Fruit fly (Drosophila melanogaster): Measurements from ENCODE around the gene mRpS6.

The mRpS6 gene

DNA sequence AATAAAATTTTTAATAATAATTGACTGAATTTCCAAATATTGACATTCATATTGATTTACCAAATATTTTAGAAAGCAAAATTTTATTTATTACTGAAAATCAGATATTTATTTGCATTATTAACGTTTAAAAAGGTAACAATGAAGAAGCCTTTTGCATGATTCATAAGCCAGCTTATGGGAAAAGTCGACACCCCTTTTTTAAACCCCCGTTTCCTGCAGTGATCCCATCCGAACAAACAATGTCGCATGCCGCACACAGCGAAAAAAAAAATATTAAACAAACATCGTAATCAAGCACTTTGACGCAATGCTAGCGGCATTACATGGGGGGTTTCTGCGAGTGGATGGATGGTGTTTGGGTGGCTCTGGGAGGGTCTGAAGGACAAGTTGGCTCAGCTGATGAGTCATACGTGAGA, 10.7 kb upstream of the mRpS6 start (continued):
- TF ChIP-seq dan (GFP tag; IDR thresholded peaks at IDR 0.05) (no peak), H15 (GFP tag; IDR thresholded peaks at IDR 0.05) (no peak), CG8281 (tag; optimal IDR thresholded peaks at IDR 0.05) (no peak), mld (GFP tag; IDR thresholded peaks at IDR 0.05; ENCODE audit: partially characterized antibody) (no peak), bab2 (GFP tag; optimal IDR thresholded peaks at IDR 0.05) (peak; percentile 20), Dbx (GFP tag; IDR thresholded peaks at IDR 0.05) (peak; percentile 29; the same call in 1 of the 3 replicates), ac (GFP tag; optimal IDR thresholded peaks at IDR 0.05) (no peak), NFAT (GFP tag; IDR thresholded peaks at IDR 0.05) (peak; percentile 56; the same call in 1 of the 2 replicates), Asciz (GFP tag; optimal IDR thresholded peaks at IDR 0.05) (peak; percentile 17), Pdp1 (GFP tag; optimal IDR thresholded peaks at IDR 0.05) (peak; percentile 19 to 43), Opbp (GFP tag; IDR thresholded peaks at IDR 0.05; ENCODE audit: partially characterized antibody) (no peak), Mes4 (GFP tag; optimal IDR thresholded peaks at IDR 0.05) (peak; percentile 22), Sox102F (GFP tag; optimal IDR thresholded peaks at IDR 0.05) (peak; percentile 35), Antp (GFP tag; optimal IDR thresholded peaks at IDR 0.05) (peak; percentile 62), CG13894 (tag; optimal IDR thresholded peaks at IDR 0.05) (peak; percentile 13), CG8944 (GFP tag; optimal IDR thresholded peaks at IDR 0.05) (peak; percentile 21), crol (GFP tag; IDR thresholded peaks at IDR 0.05) (0 out of 2 replicates have a peak, but pooled peaks have one; percentile 38), Myb (GFP tag; optimal IDR thresholded peaks at IDR 0.05) (peak; percentile 17), CG4424 (GFP tag; optimal IDR thresholded peaks at IDR 0.05) (no peak), dmrt99B (tag; optimal IDR thresholded peaks at IDR 0.05) (peak; percentile 75), az2 (GFP tag; optimal IDR thresholded peaks at IDR 0.05) (no peak), CG16863 (GFP tag; optimal IDR thresholded peaks at IDR 0.05) (peak; percentile 24), BtbVII (GFP tag; optimal IDR thresholded peaks at IDR 0.05) (peak; percentile 11), CG5245 (GFP tag; optimal IDR thresholded peaks at IDR 0.05) (no peak), GATAe (GFP tag; conservative IDR thresholded peaks at IDR 0.05) (no peak), chm (GFP tag; IDR thresholded peaks at IDR 0.05) (no peak), CG12155 (GFP tag; optimal IDR thresholded peaks at IDR 0.05) (peak; percentile 7), sens (GFP tag) (peak; percentile 60), CG8924 (tag; optimal IDR thresholded peaks at IDR 0.05) (peak; percentile 36), sd (tag; optimal IDR thresholded peaks at IDR 0.05) (peak; percentile 8), Trl (optimal IDR thresholded peaks at IDR 0.05) (no peak), Trl (GFP tag; optimal IDR thresholded peaks at IDR 0.05) (peak; percentile 56), lab (GFP tag; optimal IDR thresholded peaks at IDR 0.05) (peak; percentile 77), esg (GFP tag; conservative IDR thresholded peaks at IDR 0.05) (no peak), Dek (tag; optimal IDR thresholded peaks at IDR 0.05) (peak; percentile 10), gsb-n (tag; optimal IDR thresholded peaks at IDR 0.05) (no peak), CG2678 (tag; optimal IDR thresholded peaks at IDR 0.05) (peak; percentile 61), CG8359 (GFP tag; optimal IDR thresholded peaks at IDR 0.05; ENCODE audit: borderline replicate concordance) (no peak), tin (GFP tag; optimal IDR thresholded peaks at IDR 0.05) (no peak), CG17829 (tag; optimal IDR thresholded peaks at IDR 0.05) (peak; percentile 10), nerfin-1 (tag; optimal IDR thresholded peaks at IDR 0.05) (peak; percentile 46), CG15073 (GFP tag; optimal IDR thresholded peaks at IDR 0.05) (no peak), CG16813 (GFP tag; IDR thresholded peaks at IDR 0.05; ENCODE audit: partially characterized antibody) (no peak), Xbp1 (GFP tag; optimal IDR thresholded peaks at IDR 0.05) (peak; percentile 5), CG12659 (GFP tag; optimal IDR thresholded peaks at IDR 0.05) (peak; percentile 24), pfk (GFP tag; optimal IDR thresholded peaks at IDR 0.05) (no peak), schlank (tag; optimal IDR thresholded peaks at IDR 0.05) (peak; percentile 44), scrt (GFP tag; optimal IDR thresholded peaks at IDR 0.05) (peak; percentile 39), ara (GFP tag; IDR thresholded peaks at IDR 0.05) (0 out of 2 replicates have a peak, but pooled peaks have one; percentile 29)
